Fruit fly (Drosophila melanogaster): ENCODE data around the gene CG10591.
A peak's percentile ranks its signal among the peaks of the same experiment; 100 is the strongest.

The CG10591 gene

dm6 chr3L:5583295-5583707 is 16.2 kb downstream of the CG10591 start (continued):
- TF ChIP-seq CG4282 (GFP tag; optimal IDR thresholded peaks at IDR 0.05) (peak; percentile 72), zf30C (GFP tag; optimal IDR thresholded peaks at IDR 0.05) (peak; percentile 84), Sry-β (GFP tag; optimal IDR thresholded peaks at IDR 0.05) (no peak), Chrac-16 (GFP tag; optimal IDR thresholded peaks at IDR 0.05) (peak; percentile 86), sima (GFP tag; optimal IDR thresholded peaks at IDR 0.05) (peak; percentile 51), CG32532 (GFP tag; IDR thresholded peaks at IDR 0.05) (peak; percentile 93), CG7556 (GFP tag; optimal IDR thresholded peaks at IDR 0.05) (no peak), Side (GFP tag; optimal IDR thresholded peaks at IDR 0.05) (peak; percentile 78), gsb-n (tag; optimal IDR thresholded peaks at IDR 0.05) (no peak), Eip74EF (GFP tag; optimal IDR thresholded peaks at IDR 0.05) (no peak), H2.0 (GFP tag; IDR thresholded peaks at IDR 0.05) (peak; percentile 90), sqz (GFP tag; optimal IDR thresholded peaks at IDR 0.05) (no peak), otp (GFP tag; IDR thresholded peaks at IDR 0.05) (peak; percentile 84), corto (GFP tag; optimal IDR thresholded peaks at IDR 0.05) (no peak), CG2875 (GFP tag; optimal IDR thresholded peaks at IDR 0.05) (peak; percentile 27), CG4617 (GFP tag; optimal IDR thresholded peaks at IDR 0.05; ENCODE audit: borderline replicate concordance) (peak; percentile 93), pnt (GFP tag; optimal IDR thresholded peaks at IDR 0.05) (peak; percentile 89), CG1647 (GFP tag; optimal IDR thresholded peaks at IDR 0.05) (peak; percentile 85), slp2 (GFP tag; optimal IDR thresholded peaks at IDR 0.05) (peak; percentile 79), CG9797 (GFP tag; optimal IDR thresholded peaks at IDR 0.05) (peak; percentile 85), Sox100B (GFP tag; optimal IDR thresholded peaks at IDR 0.05) (no peak), CG11560 (tag; IDR thresholded peaks at IDR 0.05) (peak; percentile 84), pros (GFP tag; optimal IDR thresholded peaks at IDR 0.05) (no peak), crol (GFP tag; IDR thresholded peaks at IDR 0.05) (no peak), org-1 (GFP tag; optimal IDR thresholded peaks at IDR 0.05) (peak; percentile 38), hkb (optimal IDR thresholded peaks at IDR 0.05) (no peak), hkb (GFP tag; IDR thresholded peaks at IDR 0.05) (peak; percentile 76), tx (GFP tag; optimal IDR thresholded peaks at IDR 0.05) (peak; percentile 91), BEAF-32 (GFP tag; optimal IDR thresholded peaks at IDR 0.05) (peak; percentile 96), CG15514 (GFP tag; optimal IDR thresholded peaks at IDR 0.05) (peak; percentile 90), CG34224 (GFP tag; IDR thresholded peaks at IDR 0.05; ENCODE audit: partially characterized antibody) (peak; percentile 79), so (GFP tag; IDR thresholded peaks at IDR 0.05) (peak; percentile 63; the same call in 1 of the 3 replicates), CG6854 (GFP tag; optimal IDR thresholded peaks at IDR 0.05) (no peak), prd (optimal IDR thresholded peaks at IDR 0.05) (no peak), prd (GFP tag; IDR thresholded peaks at IDR 0.05) (peak; percentile 96), lov (optimal IDR thresholded peaks at IDR 0.05) (no peak), lov (GFP tag; IDR thresholded peaks at IDR 0.05) (peak; percentile 70; the same call in 2 of the 3 replicates), Ada2b (GFP tag; IDR thresholded peaks at IDR 0.05) (peak; percentile 86), nau (GFP tag; optimal IDR thresholded peaks at IDR 0.05) (no peak), sob (GFP tag; IDR thresholded peaks at IDR 0.05) (peak; percentile 91), az2 (GFP tag; optimal IDR thresholded peaks at IDR 0.05) (peak; percentile 77), emc (GFP tag; optimal IDR thresholded peaks at IDR 0.05) (peak; percentile 76), lola (GFP tag; optimal IDR thresholded peaks at IDR 0.05) (peak in 1 of 3 experiments; percentile 74), CG18599 (GFP tag; optimal IDR thresholded peaks at IDR 0.05) (peak; percentile 85), Hr3 (GFP tag; optimal IDR thresholded peaks at IDR 0.05) (peak; percentile 85), CG14710 (tag; optimal IDR thresholded peaks at IDR 0.05) (peak; percentile 94), CG16779 (GFP tag; IDR thresholded peaks at IDR 0.05) (peak; percentile 59; the same call in 1 of the 2 replicates), Taf1 (GFP tag; IDR thresholded peaks at IDR 0.05) (peak; percentile 82), CG17186 (GFP tag; optimal IDR thresholded peaks at IDR 0.05) (peak; percentile 60), cg (GFP tag; optimal IDR thresholded peaks at IDR 0.05) (no peak), Nf-YB (GFP tag; optimal IDR thresholded peaks at IDR 0.05) (peak; percentile 46)
